Fruit fly (Drosophila melanogaster) whole organism, embryonic: Measurements from ENCODE around the gene Rbf2.

Experiments used
- CG10274 ChIP-seq: fragments of 200-800 bp; sonication (Bioruptor generic); optimal IDR thresholded peaks from 3 replicates; lab custom pipeline; 2017; ENCODE audit warnings: missing biosample characterization, mild to moderate bottlenecking, missing genetic modification characterization
- CG10959 ChIP-seq: fragments of 200-800 bp; sonication (Bioruptor generic); IDR thresholded peaks from 2 replicates; pipeline ENCODE4 v1.3.6; 2022; ENCODE audit warnings: missing biosample characterization, missing genetic modification characterization
- CG12769 ChIP-seq: fragments of 200-800 bp; sonication (Bioruptor generic); optimal IDR thresholded peaks from 2 replicates; lab custom pipeline; 2019; ENCODE audit warnings: missing biosample characterization, mild to moderate bottlenecking, missing genetic modification characterization, moderate library complexity
- CG13123 ChIP-seq: fragments of 200-800 bp; sonication (Bioruptor generic); optimal IDR thresholded peaks from 2 replicates; lab custom pipeline; 2016; ENCODE audit warnings: missing biosample characterization, missing genetic modification characterization
- CG13287 ChIP-seq: fragments of 200-800 bp; sonication (Bioruptor generic); IDR thresholded peaks from 2 replicates; pipeline ENCODE4 v1.3.6; 2022; ENCODE audit warnings: missing biosample characterization, missing genetic modification characterization; ENCODE audit not compliant: partially characterized antibody
- CG14050 ChIP-seq: fragments of 200-800 bp; sonication (Bioruptor generic); IDR thresholded peaks from 3 replicates; pipeline ENCODE4 v1.3.6; 2022; ENCODE audit warnings: missing biosample characterization, missing genetic modification characterization
- CG16779 ChIP-seq: fragments of 200-800 bp; sonication (Bioruptor generic); IDR thresholded peaks from 2 replicates; pipeline ENCODE4 v1.3.6; 2022; ENCODE audit warnings: missing biosample characterization, missing genetic modification characterization
- CG18619 ChIP-seq: fragments of 200-800 bp; sonication (Bioruptor generic); optimal IDR thresholded peaks from 3 replicates; lab custom pipeline; 2017; ENCODE audit warnings: missing biosample characterization, mild to moderate bottlenecking, missing genetic modification characterization
- CG2199 ChIP-seq: fragments of 200-800 bp; sonication (Bioruptor generic); IDR thresholded peaks from 3 replicates; pipeline ENCODE4 v1.3.6; 2022; ENCODE audit warnings: missing biosample characterization, missing genetic modification characterization
- CG32532 ChIP-seq: fragments of 200-800 bp; sonication (Bioruptor generic); IDR thresholded peaks from 2 replicates; pipeline ENCODE4 v1.3.6; 2022; ENCODE audit warnings: missing biosample characterization, missing genetic modification characterization
- CG32772 ChIP-seq: fragments of 200-800 bp; sonication (Bioruptor generic); IDR thresholded peaks from 2 replicates; pipeline ENCODE4 v1.3.6; 2022; ENCODE audit warnings: missing biosample characterization, missing genetic modification characterization
- CG34376 ChIP-seq: fragments of 200-800 bp; sonication (Bioruptor generic); optimal IDR thresholded peaks from 2 replicates; lab custom pipeline; 2018; ENCODE audit warnings: missing biosample characterization, mild to moderate bottlenecking, missing genetic modification characterization
- CG5180 ChIP-seq: fragments of 200-800 bp; sonication (Bioruptor generic); optimal IDR thresholded peaks from 3 replicates; lab custom pipeline; 2017; ENCODE audit warnings: missing biosample characterization, missing genetic modification characterization, mild to moderate bottlenecking, moderate library complexity, missing genetic modification reagents
- CG5953 ChIP-seq: fragments of 200-800 bp; sonication (Bioruptor generic); IDR thresholded peaks from 2 replicates; pipeline ENCODE4 v1.3.6; 2022; ENCODE audit warnings: missing biosample characterization, missing genetic modification characterization
- CG7556 ChIP-seq: fragments of 200-800 bp; sonication (Bioruptor generic); optimal IDR thresholded peaks from 2 replicates; lab custom pipeline; 2017; ENCODE audit warnings: missing biosample characterization, mild to moderate bottlenecking, missing genetic modification characterization
- CG9609 ChIP-seq: fragments of 200-800 bp; sonication (Bioruptor generic); optimal IDR thresholded peaks from 3 replicates; lab custom pipeline; 2016; ENCODE audit warnings: missing biosample characterization, missing genetic modification characterization
- D ChIP-seq, 2 experiments: fragments of 200-800 bp in 1 of 2; fragments of >200 bp in 1 of 2; sonication (Bioruptor generic) in 1 of 2; optimal IDR thresholded peaks; 2 replicates in 1 of 2; 3 replicates in 1 of 2; lab custom pipeline; 2017; ENCODE audit warnings: mild to moderate bottlenecking in 1 of 2, missing biosample characterization in 1 of 2, missing genetic modification characterization in 1 of 2, missing genetic modification reagents in 1 of 2
- Gsc ChIP-seq: fragments of 200-800 bp; sonication (Bioruptor generic); IDR thresholded peaks from 2 replicates; pipeline ENCODE4 v1.3.6; 2022; ENCODE audit warnings: missing biosample characterization, missing genetic modification characterization
- HLH3B ChIP-seq: fragments of 200-800 bp; sonication (Bioruptor generic); IDR thresholded peaks from 2 replicates; pipeline ENCODE4 v1.3.6; 2022; ENCODE audit warnings: missing biosample characterization, missing genetic modification characterization
- Hr3 ChIP-seq: fragments of 200-800 bp; sonication (Bioruptor generic); optimal IDR thresholded peaks from 3 replicates; lab custom pipeline; 2016; ENCODE audit warnings: missing biosample characterization, missing genetic modification characterization
- Neu2 ChIP-seq: fragments of 200-800 bp; sonication (Bioruptor generic); optimal IDR thresholded peaks from 3 replicates; lab custom pipeline; 2016; ENCODE audit warnings: missing biosample characterization, missing genetic modification characterization, borderline replicate concordance
- Pdp1 ChIP-seq, 2 experiments: fragments of 200-800 bp; sonication (Bioruptor generic); optimal IDR thresholded peaks; 3 replicates each; lab custom pipeline; 2016; ENCODE audit warnings: missing biosample characterization in 2 of 2, missing genetic modification characterization in 2 of 2, mild to moderate bottlenecking in 1 of 2, moderate library complexity in 1 of 2
- Poxn ChIP-seq: fragments of 200-800 bp; sonication (Bioruptor generic); IDR thresholded peaks from 2 replicates; pipeline ENCODE4 v1.3.6; 2022; ENCODE audit warnings: missing biosample characterization, missing genetic modification characterization
- Scr ChIP-seq: fragments of 200-800 bp; sonication (Bioruptor generic); IDR thresholded peaks from 2 replicates; pipeline ENCODE4 v1.3.6; 2022; ENCODE audit warnings: missing biosample characterization, missing genetic modification characterization; ENCODE audit not compliant: partially characterized antibody
- TFAM ChIP-seq: fragments of 200-800 bp; sonication (Bioruptor generic); optimal IDR thresholded peaks from 2 replicates; lab custom pipeline; 2017; ENCODE audit warnings: missing biosample characterization, missing genetic modification characterization, inconsistent platforms
- Usf ChIP-seq: fragments of 200-800 bp; sonication (Bioruptor generic); optimal IDR thresholded peaks from 2 replicates; lab custom pipeline; 2017; ENCODE audit warnings: missing genotype, missing biosample characterization, missing genetic modification characterization
- chinmo ChIP-seq: fragments of 200-800 bp; sonication (Bioruptor generic); IDR thresholded peaks from 4 replicates; pipeline ENCODE4 v1.3.6; 2022; ENCODE audit warnings: missing biosample characterization, missing genetic modification characterization; ENCODE audit not compliant: partially characterized antibody
- crc ChIP-seq: fragments of 200-800 bp; sonication (Bioruptor generic); optimal IDR thresholded peaks from 2 replicates; lab custom pipeline; 2016; ENCODE audit warnings: missing biosample characterization, missing genetic modification characterization
- dm ChIP-seq: fragments of 200-800 bp; sonication (Bioruptor generic); optimal IDR thresholded peaks from 3 replicates; lab custom pipeline; 2016; ENCODE audit warnings: missing biosample characterization, missing genetic modification characterization
- dpn ChIP-seq, 2 experiments: fragments of 200-800 bp; sonication (Bioruptor generic); optimal IDR thresholded peaks; 3 replicates each; lab custom pipeline; 2016; ENCODE audit warnings: missing biosample characterization in 2 of 2, missing genetic modification characterization in 2 of 2
- ems ChIP-seq: fragments of 200-800 bp; sonication (Bioruptor generic); optimal IDR thresholded peaks from 3 replicates; lab custom pipeline; 2016; ENCODE audit warnings: missing biosample characterization, missing genetic modification characterization
- exex ChIP-seq: fragments of 200-800 bp; sonication (Bioruptor generic); optimal IDR thresholded peaks from 4 replicates; lab custom pipeline; 2018; ENCODE audit warnings: missing biosample characterization, mild to moderate bottlenecking, missing genetic modification characterization, moderate library complexity
- gce ChIP-seq: fragments of 200-800 bp; sonication (Bioruptor generic); IDR thresholded peaks from 3 replicates; pipeline ENCODE4 v1.3.6; 2022; ENCODE audit warnings: missing biosample characterization, missing genetic modification characterization
- gsb-n ChIP-seq: fragments of 200-800 bp; sonication (Bioruptor generic); optimal IDR thresholded peaks from 3 replicates; lab custom pipeline; 2018; ENCODE audit warnings: missing biosample characterization, mild to moderate bottlenecking, missing genetic modification characterization
- gt ChIP-seq: fragments of 200-800 bp; sonication (Bioruptor generic); IDR thresholded peaks from 2 replicates; pipeline ENCODE4 v1.3.6; 2022; ENCODE audit warnings: missing biosample characterization, missing genetic modification characterization
- hb ChIP-seq: fragments of 200-800 bp; sonication (Bioruptor generic); IDR thresholded peaks from 3 replicates; pipeline ENCODE4 v1.3.6; 2022; ENCODE audit warnings: missing biosample characterization, missing genetic modification characterization; ENCODE audit not compliant: partially characterized antibody
- jing ChIP-seq: fragments of 200-800 bp; sonication (Bioruptor generic); optimal IDR thresholded peaks from 2 replicates; lab custom pipeline; 2018; ENCODE audit warnings: missing biosample characterization, mild to moderate bottlenecking, missing genetic modification characterization
- lmd ChIP-seq: fragments of 200-800 bp; sonication (Bioruptor generic); IDR thresholded peaks from 2 replicates; pipeline ENCODE4 v1.3.6; 2022; ENCODE audit warnings: missing biosample characterization, missing genetic modification characterization
- nom ChIP-seq: fragments of 200-800 bp; sonication (Bioruptor generic); optimal IDR thresholded peaks from 2 replicates; lab custom pipeline; 2017; ENCODE audit warnings: missing biosample characterization, missing genetic modification characterization, mild to moderate bottlenecking, moderate library complexity, missing genetic modification reagents
- oc ChIP-seq: fragments of 200-800 bp; sonication (Bioruptor generic); optimal IDR thresholded peaks from 2 replicates; lab custom pipeline; 2018; ENCODE audit warnings: missing biosample characterization, mild to moderate bottlenecking, missing genetic modification characterization, moderate library complexity
- pros ChIP-seq: fragments of 200-800 bp; sonication (Bioruptor generic); optimal IDR thresholded peaks from 3 replicates; lab custom pipeline; 2019; ENCODE audit warnings: missing biosample characterization, mild to moderate bottlenecking, missing genetic modification characterization, moderate library complexity
- psq ChIP-seq: fragments of 200-800 bp; sonication (Bioruptor generic); optimal IDR thresholded peaks from 2 replicates; lab custom pipeline; 2017; ENCODE audit warnings: missing biosample characterization, missing genetic modification characterization
- sd ChIP-seq: fragments of 200-800 bp; sonication (Bioruptor generic); optimal IDR thresholded peaks from 3 replicates; lab custom pipeline; 2018; ENCODE audit warnings: missing biosample characterization, mild to moderate bottlenecking, missing genetic modification characterization, moderate library complexity
- slp2 ChIP-seq: fragments of 200-800 bp; sonication (Bioruptor generic); optimal IDR thresholded peaks from 2 replicates; lab custom pipeline; 2016; ENCODE audit warnings: missing biosample characterization, missing genetic modification characterization
- sna ChIP-seq: fragments of 200-800 bp; sonication (Bioruptor generic); IDR thresholded peaks from 2 replicates; pipeline ENCODE4 v1.3.6; 2022; ENCODE audit warnings: missing biosample characterization, missing genetic modification characterization; ENCODE audit not compliant: partially characterized antibody
- sqz ChIP-seq: fragments of 200-800 bp; sonication (Bioruptor generic); optimal IDR thresholded peaks from 3 replicates; lab custom pipeline; 2018; ENCODE audit warnings: missing biosample characterization, mild to moderate bottlenecking, missing genetic modification characterization
- sug ChIP-seq: fragments of 200-800 bp; optimal IDR thresholded peaks from 2 replicates; lab custom pipeline; 2019; ENCODE audit warnings: missing biosample characterization, mild to moderate bottlenecking, missing genetic modification characterization, moderate library complexity
- tup ChIP-seq: fragments of 200-800 bp; sonication (Bioruptor generic); optimal IDR thresholded peaks from 2 replicates; lab custom pipeline; 2016; ENCODE audit warnings: missing biosample characterization, mild to moderate bottlenecking, missing genetic modification characterization, moderate library complexity
- tx ChIP-seq: fragments of 200-800 bp; sonication (Bioruptor generic); optimal IDR thresholded peaks from 2 replicates; lab custom pipeline; 2016; ENCODE audit warnings: missing biosample characterization, missing genetic modification characterization
- vnd ChIP-seq: fragments of 200-800 bp; sonication (Bioruptor generic); IDR thresholded peaks from 3 replicates; pipeline ENCODE4 v1.3.6; 2022; ENCODE audit warnings: missing biosample characterization, missing genetic modification characterization; ENCODE audit not compliant: partially characterized antibody
- wdn ChIP-seq: fragments of 200-800 bp; sonication (Bioruptor generic); IDR thresholded peaks from 2 replicates; pipeline ENCODE4 v1.3.6; 2022; ENCODE audit warnings: missing biosample characterization, missing genetic modification characterization

The Rbf2 gene

dm6 chr3R:15974235-15974634 is 9.0 kb downstream of the Rbf2 start (continued):
- TF ChIP-seq CG13123 (GFP tag; lab: Kevin White, UChicago) (peak; percentile 51), CG32532 (GFP tag; lab: Robert Waterston, UW) (no peak), CG5953 (GFP tag; lab: Robert Waterston, UW) (no peak), CG16779 (GFP tag; lab: Robert Waterston, UW) (no peak), CG18619 (GFP tag; lab: Kevin White, UChicago) (peak; percentile 74), sd (tag; lab: Kevin White, UChicago) (peak; percentile 28), CG12769 (peak; percentile 83), oc (tag; lab: Kevin White, UChicago) (peak; percentile 50), wdn (GFP tag; lab: Robert Waterston, UW) (no peak), CG13287 (GFP tag; lab: Robert Waterston, UW) (no peak), Neu2 (GFP tag; lab: Kevin White, UChicago) (no peak), crc (GFP tag; lab: Kevin White, UChicago) (peak; percentile 71), slp2 (GFP tag; lab: Kevin White, UChicago) (peak; percentile 71), CG7556 (peak; percentile 84), HLH3B (GFP tag; lab: Robert Waterston, UW) (no peak), Hr3 (GFP tag; lab: Kevin White, UChicago) (peak; percentile 82), dm (GFP tag; lab: Kevin White, UChicago) (peak; percentile 21), vnd (GFP tag; lab: Robert Waterston, UW) (no peak), tup (GFP tag; lab: Kevin White, UChicago) (no peak), D (optimal IDR thresholded peaks at IDR 0.05; lab: Kevin White, UChicago) (no peak), D (GFP tag; optimal IDR thresholded peaks at IDR 0.05; lab: Kevin White, UChicago) (peak; percentile 75), CG10274 (GFP tag; lab: Kevin White, UChicago) (peak; percentile 62), nom (GFP tag; lab: Kevin White, UChicago) (no peak), lmd (GFP tag; lab: Robert Waterston, UW) (no peak), Gsc (GFP tag; lab: Robert Waterston, UW) (no peak), psq (GFP tag; lab: Kevin White, UChicago) (no peak), sna (GFP tag; lab: Robert Waterston, UW) (no peak), gce (no peak), CG10959 (GFP tag; lab: Robert Waterston, UW) (no peak), jing (GFP tag; lab: Kevin White, UChicago) (peak; percentile 65), CG2199 (no peak), pros (GFP tag; lab: Kevin White, UChicago) (no peak), Poxn (no peak), Usf (peak; percentile 28), gsb-n (tag; lab: Kevin White, UChicago) (peak; percentile 66), hb (GFP tag; lab: Robert Waterston, UW) (no peak), CG32772 (GFP tag; lab: Robert Waterston, UW) (no peak), dpn (GFP tag; optimal IDR thresholded peaks at IDR 0.05; lab: Kevin White, UChicago) (peak; percentile 80 to 81), gt (GFP tag; lab: Robert Waterston, UW) (no peak), tx (peak; percentile 78), CG5180 (GFP tag; lab: Kevin White, UChicago) (peak; percentile 70)

- TF ChIP-seq Pdp1 (GFP tag; optimal IDR thresholded peaks at IDR 0.05; lab: Kevin White, UChicago) = no peak
- TF ChIP-seq chinmo (GFP tag; lab: Robert Waterston, UW) = 0 out of 4 replicates have a peak, but pooled peaks have one; percentile 55
- no peak for TF ChIP-seq CG9609 (GFP tag; lab: Kevin White, UChicago)
- peak; percentile 51 for TF ChIP-seq CG34376 (GFP tag; lab: Kevin White, UChicago)
- no peak for TF ChIP-seq ems
- TF ChIP-seq CG14050 (GFP tag; lab: Robert Waterston, UW) = no peak
- no peak for TF ChIP-seq Scr (GFP tag; lab: Robert Waterston, UW)
- TF ChIP-seq TFAM = no peak
- peak; percentile 5 for TF ChIP-seq sqz (GFP tag; lab: Kevin White, UChicago)
- TF ChIP-seq sug (tag; lab: Kevin White, UChicago) = peak; percentile 3
- TF ChIP-seq exex = peak; percentile 95
Measured at dm6 chr3R:15975170-15975569, 9.9 kb downstream of the Rbf2 start.
